Fruit fly (Drosophila melanogaster): ENCODE data around the gene CG9095.

Gene CG9095

DNA sequence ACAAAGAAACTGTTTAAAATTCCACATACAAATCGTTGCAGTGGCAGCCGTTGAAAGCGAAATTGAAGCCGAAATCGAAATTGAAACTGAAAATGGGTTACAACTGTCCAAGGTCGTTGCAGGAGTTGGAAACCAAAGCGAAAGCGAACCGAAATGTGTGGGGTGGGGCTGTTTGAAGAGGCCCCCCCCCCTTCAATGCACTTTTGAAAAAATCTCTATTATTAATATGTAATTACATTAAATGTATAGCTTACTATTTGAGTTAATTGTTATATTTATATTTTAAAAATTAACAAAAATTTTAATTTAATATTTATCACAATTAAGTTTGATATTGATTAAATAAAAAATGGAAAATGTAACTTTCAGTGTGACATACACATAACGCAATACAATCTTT lies 41.3 kb downstream of the CG9095 start (continued):
- no peak for TF ChIP-seq CG14441 (GFP tag; IDR thresholded peaks at IDR 0.05)
- no peak for TF ChIP-seq CG1602 (GFP tag; optimal IDR thresholded peaks at IDR 0.05)
- TF ChIP-seq CG10959 (GFP tag; IDR thresholded peaks at IDR 0.05), result no peak
- no peak for TF ChIP-seq Neu2 (GFP tag; optimal IDR thresholded peaks at IDR 0.05; ENCODE audit: borderline replicate concordance)
- TF ChIP-seq gsb-n (tag; optimal IDR thresholded peaks at IDR 0.05), result peak; percentile 54
- no peak for TF ChIP-seq sisA (GFP tag; IDR thresholded peaks at IDR 0.05)
- no peak for TF ChIP-seq CG5953 (GFP tag; IDR thresholded peaks at IDR 0.05)
- no peak for TF ChIP-seq Hr3 (GFP tag; optimal IDR thresholded peaks at IDR 0.05)
- no peak for TF ChIP-seq Taf1 (GFP tag; IDR thresholded peaks at IDR 0.05)
- no peak for TF ChIP-seq tna (GFP tag; IDR thresholded peaks at IDR 0.05; ENCODE audit: partially characterized antibody)
- TF ChIP-seq CG11723 (GFP tag; optimal IDR thresholded peaks at IDR 0.05), result no peak
- no peak for TF ChIP-seq Gsc (GFP tag; IDR thresholded peaks at IDR 0.05)
- peak; percentile 52 for TF ChIP-seq CG8924 (tag; optimal IDR thresholded peaks at IDR 0.05)
- TF ChIP-seq pfk (GFP tag; optimal IDR thresholded peaks at IDR 0.05), result no peak
- TF ChIP-seq CG10321 (GFP tag; IDR thresholded peaks at IDR 0.05), result no peak
- TF ChIP-seq CG15601 (tag; optimal IDR thresholded peaks at IDR 0.05), result peak; percentile 96
- TF ChIP-seq ase (GFP tag; IDR thresholded peaks at IDR 0.05), result no peak
- no peak for TF ChIP-seq nau (GFP tag; optimal IDR thresholded peaks at IDR 0.05)
- 0 out of 2 replicates have a peak, but pooled peaks have one; percentile 19 for TF ChIP-seq CG32772 (GFP tag; IDR thresholded peaks at IDR 0.05)
- TF ChIP-seq Trl (optimal IDR thresholded peaks at IDR 0.05), result no peak
- no peak for TF ChIP-seq Trl (GFP tag; optimal IDR thresholded peaks at IDR 0.05)
- no peak for TF ChIP-seq CG6854 (GFP tag; optimal IDR thresholded peaks at IDR 0.05)
- no peak for TF ChIP-seq Hmx (GFP tag; optimal IDR thresholded peaks at IDR 0.05)
- TF ChIP-seq Hr39 (optimal IDR thresholded peaks at IDR 0.05), result no peak
- TF ChIP-seq CG17186 (GFP tag; optimal IDR thresholded peaks at IDR 0.05), result no peak
- no peak for TF ChIP-seq gro (GFP tag; optimal IDR thresholded peaks at IDR 0.05)
- peak; percentile 57 for TF ChIP-seq stc (GFP tag; IDR thresholded peaks at IDR 0.05)
- TF ChIP-seq fru (optimal IDR thresholded peaks at IDR 0.05), result no peak
- no peak for TF ChIP-seq CG1233 (GFP tag; optimal IDR thresholded peaks at IDR 0.05)
- TF ChIP-seq Sry-δ (GFP tag; optimal IDR thresholded peaks at IDR 0.05), result no peak
- no peak for TF ChIP-seq Lhr (GFP tag; optimal IDR thresholded peaks at IDR 0.05)
- peak; percentile 54 for TF ChIP-seq Sox100B (GFP tag; optimal IDR thresholded peaks at IDR 0.05)
- no peak for TF ChIP-seq CG11696 (GFP tag; IDR thresholded peaks at IDR 0.05)
- no peak for TF ChIP-seq pros (GFP tag; optimal IDR thresholded peaks at IDR 0.05)
- no peak for TF ChIP-seq Dref (GFP tag; IDR thresholded peaks at IDR 0.05)
- TF ChIP-seq ranshi (GFP tag; IDR thresholded peaks at IDR 0.05), result no peak
- no peak for TF ChIP-seq CG14860 (GFP tag; IDR thresholded peaks at IDR 0.05; ENCODE audit: partially characterized antibody)
- TF ChIP-seq cg (GFP tag; optimal IDR thresholded peaks at IDR 0.05), result no peak
- peak; percentile 47 for TF ChIP-seq phol (tag; optimal IDR thresholded peaks at IDR 0.05)
- TF ChIP-seq Chrac-16 (GFP tag; optimal IDR thresholded peaks at IDR 0.05), result no peak
- TF ChIP-seq Blimp-1 (GFP tag; optimal IDR thresholded peaks at IDR 0.05), result peak; percentile 99
- no peak for TF ChIP-seq emc (GFP tag; optimal IDR thresholded peaks at IDR 0.05)
- TF ChIP-seq CG17385 (GFP tag; optimal IDR thresholded peaks at IDR 0.05), result peak; percentile 7
- TF ChIP-seq Lpt (GFP tag; optimal IDR thresholded peaks at IDR 0.05), result no peak
- TF ChIP-seq CG7271 (tag; optimal IDR thresholded peaks at IDR 0.05), result no peak
- no peak for TF ChIP-seq hbn (GFP tag; IDR thresholded peaks at IDR 0.05; ENCODE audit: partially characterized antibody)
- TF ChIP-seq scrt (GFP tag; optimal IDR thresholded peaks at IDR 0.05), result no peak
- no peak for TF ChIP-seq mirr (GFP tag; optimal IDR thresholded peaks at IDR 0.05)
- no peak for TF ChIP-seq CG12942 (GFP tag; optimal IDR thresholded peaks at IDR 0.05)
- TF ChIP-seq CG8944 (GFP tag; optimal IDR thresholded peaks at IDR 0.05), result no peak
- TF ChIP-seq CG1647 (GFP tag; optimal IDR thresholded peaks at IDR 0.05), result no peak
- no peak for TF ChIP-seq az2 (GFP tag; optimal IDR thresholded peaks at IDR 0.05)
- no peak for TF ChIP-seq Atf-2 (GFP tag; optimal IDR thresholded peaks at IDR 0.05)
